Worm (Caenorhabditis elegans) whole organism, L4 larva: ENCODE measurements around the gene C08E3.15.

Experiments used
- D1046.2 ChIP-seq: fragments of 200-800 bp; sonication (Bioruptor generic); IDR thresholded peaks from 2 replicates; pipeline ENCODE4 v1.3.6; 2022; ENCODE audit warnings: missing genetic modification characterization, missing compliant biosample characterization
- F10B5.3 ChIP-seq: sonication (generic microtip); optimal IDR thresholded peaks from 2 replicates; lab custom pipeline; 2016; ENCODE audit warnings: mild to moderate bottlenecking, missing genetic modification characterization, missing compliant biosample characterization
- F26F4.8 ChIP-seq: fragments of 200-800 bp; sonication (Bioruptor generic); conservative IDR thresholded peaks from 2 replicates; pipeline ENCODE4 v1.3.6; 2022; ENCODE audit warnings: missing genetic modification characterization, missing compliant biosample characterization
- T20F7.1 ChIP-seq: fragments of 200-800 bp; sonication (Bioruptor generic); optimal IDR thresholded peaks from 2 replicates; lab custom pipeline; 2018; ENCODE audit warnings: mild to moderate bottlenecking, missing genetic modification characterization, missing compliant biosample characterization
- Y105C5A.15 ChIP-seq: fragments of 200-800 bp; sonication (Bioruptor generic); IDR thresholded peaks from 2 replicates; pipeline ENCODE4 v1.3.6; 2022; ENCODE audit warnings: missing genetic modification characterization, missing compliant biosample characterization
- aha-1 ChIP-seq: fragments of 150-350 bp; peaks from one replicate; lab custom pipeline; 2014; ENCODE audit warnings: missing biosample characterization, missing genetic modification characterization
- aly-2 ChIP-seq: sonication (generic microtip); optimal IDR thresholded peaks from 2 replicates; lab custom pipeline; 2018; ENCODE audit warnings: missing biosample characterization, missing genetic modification characterization
- arid-1 ChIP-seq: fragments of 200-800 bp; sonication (Bioruptor generic); conservative IDR thresholded peaks from 2 replicates; pipeline ENCODE4 v1.3.6; 2022; ENCODE audit warnings: missing genetic modification reagents, missing genetic modification characterization, missing compliant biosample characterization
- ceh-32 ChIP-seq: sonication (generic microtip); optimal IDR thresholded peaks from 2 replicates; lab custom pipeline; 2016; ENCODE audit warnings: mild to moderate bottlenecking, missing genetic modification characterization, missing compliant biosample characterization; ENCODE audit not compliant: poor library complexity
- daf-12 ChIP-seq: fragments of 150-350 bp; optimal IDR thresholded peaks from 2 replicates; lab custom pipeline; 2014; ENCODE audit warnings: missing biosample characterization, missing genetic modification reagents, missing genetic modification characterization
- dmd-6 ChIP-seq: fragments of 200-800 bp; sonication (Bioruptor generic); IDR thresholded peaks from 2 replicates; pipeline ENCODE4 v1.3.6; 2022; ENCODE audit warnings: missing genetic modification reagents, missing genetic modification characterization, missing compliant biosample characterization
- dmd-9 ChIP-seq: fragments of 200-800 bp; sonication (Bioruptor generic); IDR thresholded peaks from 2 replicates; pipeline ENCODE4 v1.3.6; 2022; ENCODE audit warnings: missing genetic modification reagents, missing genetic modification characterization, missing compliant biosample characterization
- duxl-1 ChIP-seq: sonication (generic microtip); optimal IDR thresholded peaks from 2 replicates; lab custom pipeline; 2016; ENCODE audit warnings: mild to moderate bottlenecking, missing genetic modification characterization, moderate library complexity, missing compliant biosample characterization; ENCODE audit not compliant: poor library complexity
- fkh-10 ChIP-seq: fragments of 150-350 bp; optimal IDR thresholded peaks from 2 replicates; lab custom pipeline; 2014; ENCODE audit warnings: missing biosample characterization, missing genetic modification reagents, missing genetic modification characterization
- fos-1 ChIP-seq: fragments of 150-350 bp; optimal IDR thresholded peaks from 2 replicates; lab custom pipeline; 2014; ENCODE audit warnings: missing biosample characterization, missing genetic modification characterization
- hlh-11 ChIP-seq: fragments of 200-800 bp; sonication (Bioruptor generic); optimal IDR thresholded peaks from 2 replicates; lab custom pipeline; 2018; ENCODE audit warnings: mild to moderate bottlenecking, missing genetic modification characterization, missing compliant biosample characterization
- lin-15B ChIP-seq: fragments of 150-350 bp; sonication (generic microtip); optimal IDR thresholded peaks from 3 replicates; lab custom pipeline; 2014; ENCODE audit warnings: missing biosample characterization, missing genetic modification characterization
- lin-29 ChIP-seq: fragments of 200-800 bp; sonication (Bioruptor generic); IDR thresholded peaks from 2 replicates; pipeline ENCODE4 v1.3.6; 2022; ENCODE audit warnings: missing genetic modification reagents, missing genetic modification characterization, missing compliant biosample characterization
- lin-39 ChIP-seq: fragments of 150-350 bp; optimal IDR thresholded peaks from 2 replicates; lab custom pipeline; 2014; ENCODE audit warnings: missing biosample characterization, missing genetic modification reagents, missing genetic modification characterization
- mep-1 ChIP-seq: fragments of 150-350 bp; sonication (generic microtip); optimal IDR thresholded peaks from 3 replicates; lab custom pipeline; 2014; ENCODE audit warnings: missing biosample characterization, missing genetic modification characterization
- mxl-3 ChIP-seq: fragments of 200-800 bp; sonication (Bioruptor generic); optimal IDR thresholded peaks from 2 replicates; lab custom pipeline; 2018; ENCODE audit warnings: mild to moderate bottlenecking, missing genetic modification characterization, missing compliant biosample characterization
- nhr-10 ChIP-seq: fragments of 150-350 bp; optimal IDR thresholded peaks from 2 replicates; lab custom pipeline; 2014; ENCODE audit warnings: missing biosample characterization, missing genetic modification characterization
- nhr-25 ChIP-seq: sonication (generic microtip); optimal IDR thresholded peaks from 2 replicates; lab custom pipeline; 2017; ENCODE audit warnings: missing genetic modification characterization, mild to moderate bottlenecking, missing compliant biosample characterization, antibody characterized with exemption, moderate library complexity, borderline replicate concordance; ENCODE audit not compliant: insufficient read depth
- nhr-28 ChIP-seq: fragments of 150-350 bp; optimal IDR thresholded peaks from 2 replicates; lab custom pipeline; 2014; ENCODE audit warnings: missing biosample characterization, missing genetic modification characterization
- nhr-76 ChIP-seq: fragments of 150-350 bp; optimal IDR thresholded peaks from 2 replicates; lab custom pipeline; 2014; ENCODE audit warnings: missing biosample characterization, missing genetic modification characterization
- php-3 ChIP-seq: fragments of 200-800 bp; sonication (Bioruptor generic); IDR thresholded peaks from 2 replicates; pipeline ENCODE4 v1.3.6; 2022; ENCODE audit warnings: missing genetic modification reagents, missing genetic modification characterization, missing compliant biosample characterization
- pqm-1 ChIP-seq: sonication (generic microtip); optimal IDR thresholded peaks from 2 replicates; lab custom pipeline; 2017; ENCODE audit warnings: missing biosample characterization, missing genetic modification characterization
- rbr-2 ChIP-seq: sonication (generic microtip); optimal IDR thresholded peaks from 2 replicates; lab custom pipeline; 2016; ENCODE audit warnings: missing genotype, missing genetic modification characterization, missing compliant biosample characterization
- sdz-12 ChIP-seq: fragments of 200-800 bp; sonication (Bioruptor generic); optimal IDR thresholded peaks from 2 replicates; lab custom pipeline; 2018; ENCODE audit warnings: mild to moderate bottlenecking, missing genetic modification characterization, missing compliant biosample characterization
- set-16 ChIP-seq: fragments of 200-800 bp; sonication (Bioruptor generic); IDR thresholded peaks from 2 replicates; pipeline ENCODE4 v1.3.6; 2022; ENCODE audit warnings: missing genetic modification reagents, missing genetic modification characterization, missing compliant biosample characterization
- skn-1 ChIP-seq: fragments of 150-350 bp; optimal IDR thresholded peaks from 2 replicates; lab custom pipeline; 2014; ENCODE audit warnings: missing biosample characterization, missing genetic modification characterization
- snpc-1.2 ChIP-seq: fragments of 200-800 bp; sonication (Bioruptor generic); IDR thresholded peaks from 2 replicates; pipeline ENCODE4 v1.3.6; 2022; ENCODE audit warnings: missing genetic modification reagents, missing genetic modification characterization, missing compliant biosample characterization
- tra-1 ChIP-seq: fragments of 200-800 bp; sonication (Bioruptor generic); IDR thresholded peaks from 2 replicates; pipeline ENCODE4 v1.3.6; 2022; ENCODE audit warnings: missing genetic modification reagents, missing genetic modification characterization, missing compliant biosample characterization
- unc-62 ChIP-seq, 3 experiments: fragments of 150-350 bp in 1 of 3; sonication (generic microtip); optimal IDR thresholded peaks in 2 of 3; peaks in 1 of 3; 1 replicate in 1 of 3; 2 replicates in 2 of 3; lab custom pipeline; 2014 to 2017; ENCODE audit warnings: missing biosample characterization in 3 of 3, missing genetic modification characterization in 3 of 3, missing genetic modification reagents in 3 of 3, missing genotype in 1 of 3
- zfp-2 ChIP-seq: sonication (generic microtip); optimal IDR thresholded peaks from 2 replicates; lab custom pipeline; 2016; ENCODE audit warnings: mild to moderate bottlenecking, missing genetic modification characterization, missing compliant biosample characterization
- zip-2 ChIP-seq: fragments of 150-350 bp; optimal IDR thresholded peaks from 2 replicates; lab custom pipeline; 2014; ENCODE audit warnings: missing biosample characterization, missing genetic modification characterization
- ztf-7 ChIP-seq: fragments of 150-350 bp; optimal IDR thresholded peaks from 2 replicates; lab custom pipeline; 2014; ENCODE audit warnings: missing biosample characterization, missing genetic modification characterization

C08E3.15 gene

ce11 chrII:1606079-1606478 lies 21.6 kb downstream of the C08E3.15 start, which contains the start of gene bath-33:
Gene bath-33 (minus strand): TSS chrII:1606179.
- no peak for TF ChIP-seq D1046.2
- no peak for TF ChIP-seq Y105C5A.15 (GFP tag; lab: Robert Waterston, UW)
- TF ChIP-seq F26F4.8 (GFP tag; lab: Robert Waterston, UW): no peak
- TF ChIP-seq mep-1 (tag; lab: Kevin White, UChicago): no peak
- no peak for TF ChIP-seq nhr-28 (tag; lab: Kevin White, UChicago)
- no peak for TF ChIP-seq daf-12 (tag; lab: Kevin White, UChicago)
- TF ChIP-seq sdz-12 (GFP tag; lab: Kevin White, UChicago): no peak
- no peak for TF ChIP-seq zip-2 (tag; lab: Kevin White, UChicago)
- no peak for TF ChIP-seq T20F7.1 (GFP tag; lab: Kevin White, UChicago)
- TF ChIP-seq nhr-76 (tag; lab: Kevin White, UChicago): no peak
- TF ChIP-seq aly-2 (tag; lab: Kevin White, UChicago): no peak
- TF ChIP-seq arid-1: no peak
- no peak for TF ChIP-seq lin-29
- no peak for TF ChIP-seq mxl-3
- no peak for TF ChIP-seq aha-1 (tag; lab: Kevin White, UChicago)
- no peak for TF ChIP-seq lin-39 (tag; lab: Kevin White, UChicago)
- TF ChIP-seq skn-1 (tag; lab: Kevin White, UChicago): no peak
- TF ChIP-seq dmd-9 (GFP tag; lab: Robert Waterston, UW): no peak
- no peak for TF ChIP-seq pqm-1 (tag; lab: Kevin White, UChicago)

- TF ChIP-seq php-3 (GFP tag; lab: Robert Waterston, UW) (no peak), snpc-1.2 (GFP tag; lab: Robert Waterston, UW) (no peak), F10B5.3 (no peak), dmd-6 (GFP tag; lab: Robert Waterston, UW) (no peak), arid-1 (no peak), tra-1 (no peak), nhr-25 (tag; lab: Kevin White, UChicago) (no peak), zfp-2 (tag; lab: Kevin White, UChicago) (no peak), ceh-32 (tag; lab: Kevin White, UChicago) (no peak), fkh-10 (GFP tag; lab: Kevin White, UChicago) (no peak), duxl-1 (tag; lab: Kevin White, UChicago) (no peak)
Observed at ce11 chrII:1605010-1605409, 22.7 kb downstream of the C08E3.15 start.

ce11 chrII:1603049-1603448 lies 24.6 kb downstream of the C08E3.15 start:
- TF ChIP-seq ceh-32 (tag; lab: Kevin White, UChicago) (no peak), set-16 (GFP tag; lab: Robert Waterston, UW) (peak; percentile 84)

ce11 chrII:1601507-1601906 lies 26.2 kb downstream of the C08E3.15 start, which contains the start of gene bath-47:
Gene bath-47 (plus strand): TSS chrII:1601811.
- TF ChIP-seq ztf-7 (tag; lab: Kevin White, UChicago) (no peak), rbr-2 (tag; lab: Kevin White, UChicago) (no peak), hlh-11 (tag; lab: Kevin White, UChicago) (no peak), fos-1 (no peak), ceh-32 (tag; lab: Kevin White, UChicago) (no peak), lin-15B (no peak), nhr-25 (tag; lab: Kevin White, UChicago) (no peak), D1046.2 (no peak)

ce11 chrII:1600661-1601060 lies 27.0 kb downstream of the C08E3.15 start, which contains the start of gene bath-26:
Gene bath-26 (minus strand): TSS chrII:1600761.
- peak in 1 of 2 experiments; percentile 30 for TF ChIP-seq unc-62 (GFP tag; optimal IDR thresholded peaks at IDR 0.05 in 1 of 2; lab: Kevin White, UChicago)
- TF ChIP-seq unc-62 (tag; optimal IDR thresholded peaks at IDR 0.05; lab: Kevin White, UChicago): no peak
- no peak for TF ChIP-seq nhr-10 (tag; lab: Kevin White, UChicago)
